Worm (Caenorhabditis elegans) whole organism, mixed stage, embryonic: ENCODE results near the gene M199.7.

Experiments
- ces-1 ChIP-seq: fragments of 150-350 bp; optimal IDR thresholded peaks from 2 replicates; lab custom pipeline; 2014; ENCODE audit warnings: missing biosample characterization, missing genetic modification reagents, missing genetic modification characterization
- elt-1 ChIP-seq: sonication (generic microtip); optimal IDR thresholded peaks from 2 replicates; lab custom pipeline; 2017; ENCODE audit warnings: missing genetic modification characterization, mild to moderate bottlenecking, missing compliant biosample characterization, antibody characterized with exemption, moderate library complexity, borderline replicate concordance; ENCODE audit not compliant: insufficient read depth
- lin-13 ChIP-seq: fragments of 150-350 bp; optimal IDR thresholded peaks from 2 replicates; lab custom pipeline; 2014; ENCODE audit warnings: missing biosample characterization, missing genetic modification characterization
- mls-2 ChIP-seq: sonication (generic microtip); optimal IDR thresholded peaks from 2 replicates; lab custom pipeline; 2016; ENCODE audit warnings: mild to moderate bottlenecking, missing genetic modification characterization, moderate library complexity, missing compliant biosample characterization
- nhr-237 ChIP-seq: fragments of 150-350 bp; optimal IDR thresholded peaks from 2 replicates; lab custom pipeline; 2014; ENCODE audit warnings: missing biosample characterization, missing genetic modification characterization
- pha-4 ChIP-seq: fragments of 150-350 bp; optimal IDR thresholded peaks from 2 replicates; lab custom pipeline; 2018; ENCODE audit warnings: missing biosample characterization, missing genetic modification reagents, missing genetic modification characterization
- snpc-4 ChIP-seq: fragments of 150-350 bp; optimal IDR thresholded peaks from 2 replicates; lab custom pipeline; 2014; ENCODE audit warnings: missing biosample characterization, missing genetic modification characterization

DNA sequence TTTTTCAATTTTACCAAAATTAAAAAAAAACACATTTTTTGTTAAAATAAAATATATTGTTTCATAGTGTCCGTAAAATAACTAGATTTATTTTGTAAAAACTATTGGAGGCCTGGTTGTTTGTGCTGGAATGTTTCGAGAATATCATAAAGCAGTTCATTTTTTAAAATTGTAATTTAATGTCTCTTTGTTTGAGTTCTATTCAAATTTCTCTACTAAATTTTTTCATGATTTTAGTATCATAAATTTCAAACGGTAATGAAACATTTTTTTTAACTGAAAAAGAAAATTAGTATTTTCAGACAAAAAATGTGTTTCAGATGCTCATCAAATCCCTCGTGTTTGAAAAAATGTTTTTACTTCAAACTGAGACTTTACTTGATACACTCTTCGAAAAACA lies 42.6 kb downstream of the M199.7 start:
- TF ChIP-seq snpc-4 (tag; lab: Kevin White, UChicago), result no peak
- no peak for TF ChIP-seq nhr-237 (tag; lab: Kevin White, UChicago)
- no peak for TF ChIP-seq pha-4 (tag; lab: Kevin White, UChicago)
- no peak for TF ChIP-seq elt-1 (tag; lab: Kevin White, UChicago)
- no peak for TF ChIP-seq mls-2 (tag; lab: Kevin White, UChicago)
- no peak for TF ChIP-seq lin-13 (tag; lab: Kevin White, UChicago)
- no peak for TF ChIP-seq ces-1 (GFP tag; lab: Kevin White, UChicago)
